Worm (Caenorhabditis elegans) whole organism, early embryonic: ENCODE measurements around the gene best-19.

Experiments used
- aly-1 ChIP-seq: sonication (generic microtip); optimal IDR thresholded peaks from 2 replicates; lab custom pipeline; 2016; ENCODE audit warnings: missing genetic modification characterization, missing compliant biosample characterization
- ama-1 ChIP-seq: fragments of 150-350 bp; optimal IDR thresholded peaks from 2 replicates; lab custom pipeline; 2014
- ceh-13 ChIP-seq: fragments of 200-800 bp; sonication (Bioruptor generic); optimal IDR thresholded peaks from 2 replicates; lab custom pipeline; 2018; ENCODE audit warnings: mild to moderate bottlenecking, missing genetic modification characterization, missing compliant biosample characterization
- hmbx-1 ChIP-seq: sonication (generic microtip); optimal IDR thresholded peaks from 2 replicates; lab custom pipeline; 2016; ENCODE audit warnings: mild to moderate bottlenecking, missing genetic modification characterization, missing compliant biosample characterization
- pes-1 ChIP-seq: fragments of 200-800 bp; sonication (Bioruptor generic); IDR thresholded peaks from 2 replicates; pipeline ENCODE4 v1.3.6; 2022; ENCODE audit warnings: missing genetic modification reagents, missing genetic modification characterization, missing compliant biosample characterization
- tra-4 ChIP-seq: sonication (generic microtip); optimal IDR thresholded peaks from 2 replicates; lab custom pipeline; 2017; ENCODE audit warnings: missing genetic modification characterization, missing compliant biosample characterization

ce11 chrIV:282008-282407 lies 1.4 kb upstream of the best-19 start:
- TF ChIP-seq ama-1 (lab: Kevin White, UChicago): no peak
- TF ChIP-seq aly-1 (tag; lab: Kevin White, UChicago): no peak
- no peak for TF ChIP-seq hmbx-1 (tag; lab: Kevin White, UChicago)
- no peak for TF ChIP-seq pes-1 (GFP tag; lab: Robert Waterston, UW)
- no peak for TF ChIP-seq tra-4 (tag; lab: Kevin White, UChicago)
- TF ChIP-seq ceh-13 (GFP tag; lab: Kevin White, UChicago): no peak
